Fruit fly (Drosophila melanogaster): ENCODE data around the gene CG31198.

DNA sequence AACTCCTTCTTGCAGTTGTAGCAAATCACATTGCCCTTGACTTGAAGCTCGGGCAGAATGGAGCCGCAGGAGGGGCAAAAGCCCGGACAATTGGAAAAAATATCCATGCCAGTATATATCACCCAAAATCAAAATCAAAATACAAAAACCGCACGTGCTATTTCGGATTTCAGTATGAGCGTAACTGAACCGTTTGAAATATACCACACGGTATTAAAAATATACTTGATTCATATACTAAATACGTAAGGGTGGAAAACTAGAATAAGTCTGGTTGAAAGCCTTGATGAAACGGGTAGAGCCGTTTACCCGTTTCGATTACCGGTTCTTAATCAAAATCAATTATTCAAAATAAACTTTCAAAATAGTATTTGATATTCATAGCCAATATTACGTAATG is 23.5 kb downstream of the CG31198 start, which contains the start of gene Polr1H:
- TF ChIP-seq psq (optimal IDR thresholded peaks at IDR 0.05): no peak
- TF ChIP-seq insv (optimal IDR thresholded peaks at IDR 0.05): no peak
- TF ChIP-seq ttk (optimal IDR thresholded peaks at IDR 0.05): no peak
- no peak for TF ChIP-seq Myc (optimal IDR thresholded peaks at IDR 0.05)

Data from Kc167 (cell line).